Worm (Caenorhabditis elegans) whole organism, young adult: ENCODE results near the gene patr-1.
A peak's percentile ranks its signal among the peaks of the same experiment; 100 is the strongest.

Experiments used
- B0019.2 ChIP-seq: fragments of 200-800 bp; sonication (Bioruptor generic); conservative IDR thresholded peaks from 2 replicates; pipeline ENCODE4 v1.3.6; 2022; ENCODE audit warnings: missing genetic modification reagents, missing genetic modification characterization, missing compliant biosample characterization
- B0261.1 ChIP-seq: sonication (generic microtip); optimal IDR thresholded peaks from 2 replicates; lab custom pipeline; 2016; ENCODE audit warnings: mild to moderate bottlenecking, missing genetic modification characterization, moderate library complexity, missing compliant biosample characterization
- C06A6.2 ChIP-seq: fragments of 200-800 bp; sonication (Bioruptor generic); conservative IDR thresholded peaks from 2 replicates; pipeline ENCODE4 v1.3.6; 2022; ENCODE audit warnings: missing genetic modification characterization, missing compliant biosample characterization
- F10E7.11 ChIP-seq: sonication (generic microtip); optimal IDR thresholded peaks from 2 replicates; lab custom pipeline; 2017; ENCODE audit warnings: mild to moderate bottlenecking, missing genetic modification characterization, moderate library complexity, missing compliant biosample characterization
- F33H1.4 ChIP-seq: fragments of 200-800 bp; sonication (Bioruptor generic); IDR thresholded peaks from 2 replicates; pipeline ENCODE4 v1.3.6; 2022; ENCODE audit warnings: missing genetic modification reagents, missing genetic modification characterization, missing compliant biosample characterization
- F49E8.2 ChIP-seq: sonication (generic microtip); optimal IDR thresholded peaks from 3 replicates; lab custom pipeline; 2017; ENCODE audit warnings: missing genetic modification characterization, mild to moderate bottlenecking, missing compliant biosample characterization, antibody characterized with exemption, moderate library complexity; ENCODE audit not compliant: insufficient read depth
- F57C9.4 ChIP-seq: sonication (generic microtip); optimal IDR thresholded peaks from 2 replicates; lab custom pipeline; 2017; ENCODE audit warnings: mild to moderate bottlenecking, missing genetic modification characterization, missing compliant biosample characterization
- K11D2.4 ChIP-seq: fragments of 200-800 bp; sonication (Bioruptor generic); IDR thresholded peaks from 2 replicates; pipeline ENCODE4 v1.3.6; 2022; ENCODE audit warnings: missing genetic modification reagents, missing genetic modification characterization, missing compliant biosample characterization
- Y56A3A.18 ChIP-seq: fragments of 200-800 bp; sonication (Bioruptor generic); IDR thresholded peaks from 2 replicates; pipeline ENCODE4 v1.3.6; 2022; ENCODE audit warnings: missing genetic modification reagents, missing genetic modification characterization, missing compliant biosample characterization
- Y79H2A.3 ChIP-seq: fragments of 200-800 bp; sonication (Bioruptor generic); conservative IDR thresholded peaks from 2 replicates; pipeline ENCODE4 v1.3.6; 2022; ENCODE audit warnings: missing genetic modification reagents, missing genetic modification characterization, missing compliant biosample characterization
- ama-1 ChIP-seq, 3 experiments: fragments of 150-350 bp in 1 of 3; sonication (generic microtip) in 2 of 3; optimal IDR thresholded peaks; 2 replicates each; lab custom pipeline; 2014 to 2018; ENCODE audit warnings: missing biosample characterization in 2 of 3, missing genetic modification characterization in 2 of 3, missing genetic modification reagents in 2 of 3
- aptf-3 ChIP-seq: fragments of 200-800 bp; sonication (Bioruptor generic); IDR thresholded peaks from 2 replicates; pipeline ENCODE4 v1.3.6; 2022; ENCODE audit warnings: missing genetic modification characterization, missing compliant biosample characterization
- attf-3 ChIP-seq: fragments of 200-800 bp; sonication (Bioruptor generic); conservative IDR thresholded peaks from 2 replicates; pipeline ENCODE4 v1.3.6; 2022; ENCODE audit warnings: missing genetic modification reagents, missing genetic modification characterization, missing compliant biosample characterization
- attf-6 ChIP-seq: fragments of 200-800 bp; sonication (Bioruptor generic); IDR thresholded peaks from 2 replicates; pipeline ENCODE4 v1.3.6; 2022; ENCODE audit warnings: missing genetic modification reagents, missing genetic modification characterization, missing compliant biosample characterization
- cebp-1 ChIP-seq, 2 experiments: fragments of 200-800 bp in 1 of 2; sonication (Bioruptor generic) in 1 of 2; sonication (generic microtip) in 1 of 2; IDR thresholded peaks in 1 of 2; optimal IDR thresholded peaks in 1 of 2; 2 replicates each; pipeline versions ENCODE4 v1.3.6 to Lab custom; 2017 to 2022; ENCODE audit warnings: missing compliant biosample characterization in 2 of 2, missing genetic modification characterization in 2 of 2, mild to moderate bottlenecking in 1 of 2, missing genetic modification reagents in 1 of 2, moderate library complexity in 1 of 2
- ceh-79 ChIP-seq: sonication (generic microtip); optimal IDR thresholded peaks from 2 replicates; lab custom pipeline; 2017; ENCODE audit warnings: mild to moderate bottlenecking, missing genetic modification characterization, missing compliant biosample characterization
- ceh-91 ChIP-seq: fragments of 200-800 bp; sonication (Bioruptor generic); IDR thresholded peaks from 2 replicates; pipeline ENCODE4 v1.3.6; 2022; ENCODE audit warnings: missing genetic modification reagents, missing genetic modification characterization, missing compliant biosample characterization
- dpff-1 ChIP-seq: sonication (generic microtip); optimal IDR thresholded peaks from 2 replicates; lab custom pipeline; 2017; ENCODE audit warnings: mild to moderate bottlenecking, missing genetic modification characterization, missing compliant biosample characterization
- dpl-1 ChIP-seq: fragments of 150-350 bp; optimal IDR thresholded peaks from 2 replicates; lab custom pipeline; 2014; ENCODE audit warnings: missing biosample characterization, missing genetic modification reagents, missing genetic modification characterization
- efl-1 ChIP-seq: fragments of 150-350 bp; optimal IDR thresholded peaks from 2 replicates; lab custom pipeline; 2014; ENCODE audit warnings: missing biosample characterization, missing genetic modification reagents, missing genetic modification characterization
- egl-44 ChIP-seq: fragments of 200-800 bp; sonication (Bioruptor generic); IDR thresholded peaks from 2 replicates; pipeline ENCODE4 v1.3.6; 2022; ENCODE audit warnings: missing genetic modification reagents, missing genetic modification characterization, missing compliant biosample characterization
- fkh-3 ChIP-seq: sonication (generic microtip); optimal IDR thresholded peaks from 2 replicates; lab custom pipeline; 2016; ENCODE audit warnings: mild to moderate bottlenecking, missing genetic modification characterization, missing compliant biosample characterization
- hlh-12 ChIP-seq: sonication (generic microtip); optimal IDR thresholded peaks from 2 replicates; lab custom pipeline; 2016; ENCODE audit warnings: missing genetic modification characterization, missing compliant biosample characterization
- hmg-1.2 ChIP-seq: fragments of 200-800 bp; sonication (Bioruptor generic); IDR thresholded peaks from 2 replicates; pipeline ENCODE4 v1.3.6; 2022; ENCODE audit warnings: missing genetic modification reagents, missing genetic modification characterization, missing compliant biosample characterization
- hmg-20 ChIP-seq: fragments of 200-800 bp; sonication (Bioruptor generic); IDR thresholded peaks from 2 replicates; pipeline ENCODE4 v1.3.6; 2022; ENCODE audit warnings: missing genetic modification reagents, missing genetic modification characterization, missing compliant biosample characterization
- hrde-1 ChIP-seq: sonication (generic microtip); optimal IDR thresholded peaks from 2 replicates; lab custom pipeline; 2016; ENCODE audit warnings: missing genetic modification characterization, mild to moderate bottlenecking, missing compliant biosample characterization, moderate library complexity, missing genotype, missing genetic modification reagents, borderline replicate concordance
- lag-1 ChIP-seq: fragments of 200-800 bp; sonication (Bioruptor generic); IDR thresholded peaks from 2 replicates; pipeline ENCODE4 v1.3.6; 2022; ENCODE audit warnings: missing genetic modification reagents, missing genetic modification characterization, missing compliant biosample characterization
- lin-54 ChIP-seq: fragments of 200-800 bp; sonication (Bioruptor generic); optimal IDR thresholded peaks from 2 replicates; lab custom pipeline; 2018; ENCODE audit warnings: mild to moderate bottlenecking, missing genetic modification characterization, missing compliant biosample characterization
- lir-1 ChIP-seq: fragments of 200-800 bp; sonication (Bioruptor generic); conservative IDR thresholded peaks from 2 replicates; pipeline ENCODE4 v1.3.6; 2022; ENCODE audit warnings: missing genetic modification reagents, missing genetic modification characterization, missing compliant biosample characterization
- lsl-1 ChIP-seq: fragments of 200-800 bp; sonication (Bioruptor generic); optimal IDR thresholded peaks from 2 replicates; lab custom pipeline; 2018; ENCODE audit warnings: mild to moderate bottlenecking, missing genetic modification characterization, moderate library complexity, missing compliant biosample characterization
- madf-10 ChIP-seq: sonication (generic microtip); optimal IDR thresholded peaks from 2 replicates; lab custom pipeline; 2016; ENCODE audit warnings: mild to moderate bottlenecking, missing genetic modification characterization, missing compliant biosample characterization
- mes-4 ChIP-seq: sonication (generic microtip); optimal IDR thresholded peaks from 2 replicates; lab custom pipeline; 2016; ENCODE audit warnings: missing genotype, missing genetic modification characterization, missing compliant biosample characterization
- nfya-1 ChIP-seq: sonication (generic microtip); optimal IDR thresholded peaks from 2 replicates; lab custom pipeline; 2017; ENCODE audit warnings: antibody characterized with exemption, missing compliant biosample characterization, missing genetic modification characterization, borderline replicate concordance; ENCODE audit not compliant: insufficient read depth
- nfya-2 ChIP-seq: fragments of 200-800 bp; sonication (Bioruptor generic); IDR thresholded peaks from 2 replicates; pipeline ENCODE4 v1.3.6; 2022; ENCODE audit warnings: missing genetic modification reagents, missing genetic modification characterization, missing compliant biosample characterization
- nhr-80 ChIP-seq: sonication (generic microtip); optimal IDR thresholded peaks from 2 replicates; lab custom pipeline; 2016; ENCODE audit warnings: missing genetic modification characterization, missing compliant biosample characterization
- nhr-90 ChIP-seq: sonication (generic microtip); optimal IDR thresholded peaks from 2 replicates; lab custom pipeline; 2016; ENCODE audit warnings: missing genotype, mild to moderate bottlenecking, missing genetic modification characterization, missing compliant biosample characterization
- pbrm-1 ChIP-seq: fragments of 200-800 bp; sonication (Bioruptor generic); IDR thresholded peaks from 2 replicates; pipeline ENCODE4 v1.3.6; 2022; ENCODE audit warnings: missing genetic modification reagents, missing genetic modification characterization, missing compliant biosample characterization
- rcor-1 ChIP-seq: fragments of 200-800 bp; sonication (Bioruptor generic); IDR thresholded peaks from 2 replicates; pipeline ENCODE4 v1.3.6; 2022; ENCODE audit warnings: missing genetic modification reagents, missing genetic modification characterization, missing compliant biosample characterization
- repo-1 ChIP-seq: sonication (generic microtip); optimal IDR thresholded peaks from 2 replicates; lab custom pipeline; 2017; ENCODE audit warnings: mild to moderate bottlenecking, missing genetic modification characterization, missing compliant biosample characterization
- snpc-1.1 ChIP-seq: sonication (generic microtip); optimal IDR thresholded peaks from 2 replicates; lab custom pipeline; 2017; ENCODE audit warnings: missing genetic modification characterization, mild to moderate bottlenecking, missing compliant biosample characterization, antibody characterized with exemption, moderate library complexity, missing genotype, missing genetic modification reagents; ENCODE audit not compliant: insufficient read depth
- sptf-2 ChIP-seq: fragments of 200-800 bp; sonication (Bioruptor generic); optimal IDR thresholded peaks from 2 replicates; lab custom pipeline; 2018; ENCODE audit warnings: mild to moderate bottlenecking, missing genetic modification characterization, missing compliant biosample characterization
- tbp1 ChIP-seq: fragments of 200-800 bp; sonication (Bioruptor generic); optimal IDR thresholded peaks from 2 replicates; lab custom pipeline; 2018; ENCODE audit warnings: mild to moderate bottlenecking, missing genetic modification characterization, missing compliant biosample characterization
- zim-3 ChIP-seq: sonication (generic microtip); optimal IDR thresholded peaks from 2 replicates; lab custom pipeline; 2017; ENCODE audit warnings: mild to moderate bottlenecking, missing genetic modification characterization, moderate library complexity, missing compliant biosample characterization
- ztf-18 ChIP-seq: sonication (generic microtip); optimal IDR thresholded peaks from 2 replicates; lab custom pipeline; 2016; ENCODE audit warnings: missing genotype, mild to moderate bottlenecking, missing genetic modification characterization, missing compliant biosample characterization
- ztf-22 ChIP-seq: fragments of 200-800 bp; sonication (Bioruptor generic); optimal IDR thresholded peaks from 2 replicates; lab custom pipeline; 2018; ENCODE audit warnings: mild to moderate bottlenecking, missing genetic modification characterization, moderate library complexity, missing compliant biosample characterization
- ztf-26 ChIP-seq: sonication (generic microtip); optimal IDR thresholded peaks from 2 replicates; lab custom pipeline; 2017; ENCODE audit warnings: missing genetic modification characterization, missing compliant biosample characterization
- ztf-3 ChIP-seq: fragments of 200-800 bp; sonication (Bioruptor generic); optimal IDR thresholded peaks from 2 replicates; lab custom pipeline; 2018; ENCODE audit warnings: mild to moderate bottlenecking, missing genetic modification characterization, missing compliant biosample characterization

patr-1 gene

DNA sequence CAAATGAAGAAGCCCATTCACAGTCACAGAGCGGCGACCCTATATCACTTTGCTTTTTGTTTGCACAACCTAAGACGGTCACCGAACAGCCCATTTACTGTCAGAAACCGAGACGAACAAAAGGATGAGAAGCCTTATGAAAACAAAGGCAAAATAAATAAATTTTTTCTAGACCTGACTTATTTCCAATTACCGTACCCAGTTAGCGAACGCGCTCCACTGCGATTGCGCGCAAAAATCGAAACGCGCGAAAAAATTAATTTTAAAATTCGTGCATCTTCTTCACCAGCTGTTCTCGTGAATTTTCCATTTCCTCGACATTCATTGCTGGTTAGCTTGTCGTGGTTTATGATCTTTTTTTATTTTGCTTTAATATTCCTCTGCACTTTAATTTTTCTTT, 4.8 kb upstream of the patr-1 start, which contains the start of gene F43G6.16 (continued):
- no peak for TF ChIP-seq repo-1 (tag; lab: Kevin White, UChicago)
- no peak for TF ChIP-seq zim-3 (tag; lab: Kevin White, UChicago)
- no peak for TF ChIP-seq Y56A3A.18
- TF ChIP-seq nhr-90 (tag; lab: Kevin White, UChicago): no peak
- no peak for TF ChIP-seq lag-1 (GFP tag; lab: Robert Waterston, UW)
- peak; percentile 98 for TF ChIP-seq efl-1 (GFP tag; lab: Kevin White, UChicago)
- peak; percentile 97 for TF ChIP-seq ceh-91 (GFP tag; lab: Robert Waterston, UW)
- TF ChIP-seq B0019.2 (GFP tag; lab: Robert Waterston, UW): peak; percentile 73
- TF ChIP-seq F10E7.11 (tag; lab: Kevin White, UChicago): no peak
- TF ChIP-seq ztf-18: peak; percentile 53
- no peak for TF ChIP-seq egl-44 (GFP tag; lab: Robert Waterston, UW)
- TF ChIP-seq F57C9.4 (tag; lab: Kevin White, UChicago): no peak
- peak; percentile 57 for TF ChIP-seq hmg-1.2 (GFP tag; lab: Robert Waterston, UW)
- TF ChIP-seq nfya-1: no peak
- TF ChIP-seq aptf-3: no peak
- TF ChIP-seq Y79H2A.3 (GFP tag; lab: Robert Waterston, UW): peak; percentile 58; the same call in 1 of the 2 replicates
- no peak for TF ChIP-seq hlh-12 (tag; lab: Kevin White, UChicago)
- TF ChIP-seq fkh-3: no peak
- no peak for TF ChIP-seq ama-1 (optimal IDR thresholded peaks at IDR 0.05; lab: Kevin White, UChicago)
- no peak for TF ChIP-seq ama-1 (GFP tag; optimal IDR thresholded peaks at IDR 0.05; lab: Kevin White, UChicago)
- no peak for TF ChIP-seq mes-4
- no peak for TF ChIP-seq sptf-2 (GFP tag; lab: Kevin White, UChicago)
- TF ChIP-seq attf-6 (GFP tag; lab: Robert Waterston, UW): peak; percentile 73; the same call in 1 of the 2 replicates
- TF ChIP-seq lir-1 (GFP tag; lab: Robert Waterston, UW): peak; percentile 77
- TF ChIP-seq hrde-1 (tag; lab: Kevin White, UChicago): peak; percentile 87
- no peak for TF ChIP-seq dpff-1 (tag; lab: Kevin White, UChicago)
- peak; percentile 53 for TF ChIP-seq tbp1 (GFP tag; lab: Kevin White, UChicago)
- TF ChIP-seq F49E8.2 (tag; lab: Kevin White, UChicago): peak; percentile 95
- no peak for TF ChIP-seq nhr-80
- TF ChIP-seq lsl-1 (GFP tag; lab: Kevin White, UChicago): peak; percentile 99
- TF ChIP-seq madf-10 (tag; lab: Kevin White, UChicago): no peak
- TF ChIP-seq attf-3 (GFP tag; lab: Robert Waterston, UW): peak; percentile 25; the same call in 1 of the 2 replicates
- no peak for TF ChIP-seq ztf-22 (GFP tag; lab: Kevin White, UChicago)

DNA sequence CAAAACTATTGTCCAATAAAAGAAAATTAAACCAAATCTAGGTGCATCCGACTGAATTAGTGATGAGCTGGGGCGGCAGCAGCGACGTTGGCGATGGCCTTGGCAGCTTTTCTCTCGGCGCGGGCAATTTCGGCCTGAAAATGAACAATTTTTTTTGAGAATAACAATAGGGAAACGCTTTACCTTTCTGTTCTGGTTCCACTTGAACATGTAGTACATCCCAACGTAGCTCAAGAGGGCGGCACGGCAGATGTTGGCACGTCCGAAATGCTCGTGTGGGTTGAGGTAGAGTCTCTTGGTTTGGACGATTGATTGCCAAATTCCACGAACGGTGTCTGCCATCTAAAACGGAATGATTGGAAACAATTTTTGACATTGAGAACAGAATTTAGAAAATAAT, 3.5 kb downstream of the patr-1 start, which contains the start of gene F44E5.1:
F44E5.1 (minus strand) TSS at position 342 of the 400 bp plus-strand sequence.
- TF ChIP-seq cebp-1 (GFP tag; IDR thresholded peaks at IDR 0.05; lab: Robert Waterston, UW) (no peak), cebp-1 (tag; optimal IDR thresholded peaks at IDR 0.05; lab: Kevin White, UChicago) (no peak), lin-54 (GFP tag; lab: Kevin White, UChicago) (no peak), K11D2.4 (no peak), ztf-26 (tag; lab: Kevin White, UChicago) (no peak), B0261.1 (tag; lab: Kevin White, UChicago) (no peak), ztf-3 (GFP tag; lab: Kevin White, UChicago) (no peak), F33H1.4 (GFP tag; lab: Robert Waterston, UW) (no peak), dpl-1 (no peak), lsl-1 (GFP tag; lab: Kevin White, UChicago) (peak; percentile 16), aptf-3 (no peak), snpc-1.1 (tag; lab: Kevin White, UChicago) (no peak), rcor-1 (GFP tag; lab: Robert Waterston, UW) (no peak), pbrm-1 (GFP tag; lab: Robert Waterston, UW) (no peak), nfya-2 (no peak), hmg-20 (no peak), Y79H2A.3 (GFP tag; lab: Robert Waterston, UW) (no peak), ceh-79 (tag; lab: Kevin White, UChicago) (peak; percentile 4), sptf-2 (GFP tag; lab: Kevin White, UChicago) (no peak), Y56A3A.18 (no peak), ama-1 (optimal IDR thresholded peaks at IDR 0.05; lab: Kevin White, UChicago) (no peak), ama-1 (GFP tag; optimal IDR thresholded peaks at IDR 0.05; lab: Kevin White, UChicago) (no peak), F10E7.11 (tag; lab: Kevin White, UChicago) (no peak), C06A6.2 (GFP tag; lab: Robert Waterston, UW) (no peak)
